Worm (Caenorhabditis elegans) whole organism, L4 larva: Measurements from ENCODE around the gene hum-4.

ENCODE experiments used
- ZK546.5 ChIP-seq, 2 experiments: sonication (generic microtip); optimal IDR thresholded peaks; 2 replicates each; lab custom pipeline; 2017; ENCODE audit warnings: missing biosample characterization in 2 of 2, missing genetic modification characterization in 2 of 2
- ama-1 ChIP-seq: fragments of 150-350 bp; optimal IDR thresholded peaks from 2 replicates; lab custom pipeline; 2014; ENCODE audit warnings: inconsistent platforms, mixed read lengths
- ceh-20 ChIP-seq: fragments of 200-800 bp; sonication (Bioruptor generic); IDR thresholded peaks from 2 replicates; pipeline ENCODE4 v1.3.6; 2022; ENCODE audit warnings: missing genetic modification reagents, missing genetic modification characterization, missing compliant biosample characterization
- ceh-32 ChIP-seq: sonication (generic microtip); optimal IDR thresholded peaks from 2 replicates; lab custom pipeline; 2016; ENCODE audit warnings: mild to moderate bottlenecking, missing genetic modification characterization, missing compliant biosample characterization; ENCODE audit not compliant: poor library complexity
- fos-1 ChIP-seq: fragments of 150-350 bp; optimal IDR thresholded peaks from 2 replicates; lab custom pipeline; 2014; ENCODE audit warnings: missing biosample characterization, missing genetic modification characterization
- lin-1 ChIP-seq: fragments of 200-800 bp; sonication (Bioruptor generic); IDR thresholded peaks from 2 replicates; pipeline ENCODE4 v1.3.6; 2022; ENCODE audit warnings: missing genetic modification reagents, missing genetic modification characterization, missing compliant biosample characterization
- madf-5 ChIP-seq, 2 experiments: fragments of 200-800 bp; sonication (Bioruptor generic); IDR thresholded peaks; 2 replicates each; pipeline ENCODE4 v1.3.6; 2022; ENCODE audit warnings: missing compliant biosample characterization in 2 of 2, missing genetic modification characterization in 2 of 2
- unc-62 ChIP-seq, 3 experiments: fragments of 150-350 bp in 1 of 3; sonication (generic microtip); optimal IDR thresholded peaks in 2 of 3; peaks in 1 of 3; 1 replicate in 1 of 3; 2 replicates in 2 of 3; lab custom pipeline; 2014 to 2017; ENCODE audit warnings: missing biosample characterization in 3 of 3, missing genetic modification characterization in 3 of 3, missing genetic modification reagents in 3 of 3, missing genotype in 1 of 3

DNA sequence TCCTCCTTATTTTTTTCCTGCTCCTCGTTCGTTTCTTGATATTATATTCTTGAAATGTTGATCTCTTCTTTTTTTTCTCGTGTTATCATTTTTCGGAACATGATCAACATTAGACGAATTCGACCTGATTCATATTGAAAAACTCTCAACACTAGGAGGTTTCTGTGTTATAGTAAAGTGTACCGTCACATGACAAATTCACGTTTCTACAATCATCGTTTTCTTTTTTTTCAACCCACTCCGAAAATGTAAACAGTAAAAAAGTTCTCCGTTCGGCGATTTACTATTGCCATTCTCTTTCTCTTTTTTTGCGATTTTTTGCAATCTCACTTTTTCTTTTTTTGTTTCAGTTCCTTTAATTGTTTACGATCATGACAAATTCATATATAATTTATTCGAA is 38.0 kb upstream of the hum-4 start:
- TF ChIP-seq fos-1 (tag; lab: Kevin White, UChicago) = no peak
- TF ChIP-seq ZK546.5 (tag; optimal IDR thresholded peaks at IDR 0.05; lab: Kevin White, UChicago) = no peak
- no peak for TF ChIP-seq madf-5 (GFP tag; IDR thresholded peaks at IDR 0.05; lab: Robert Waterston, UW)
- TF ChIP-seq ceh-32 (tag; lab: Kevin White, UChicago) = no peak
- TF ChIP-seq ceh-20 (GFP tag; lab: Robert Waterston, UW) = no peak
- no peak for TF ChIP-seq lin-1 (GFP tag; lab: Robert Waterston, UW)
- no peak for TF ChIP-seq ama-1 (lab: Kevin White, UChicago)
- no peak for TF ChIP-seq unc-62 (GFP tag; optimal IDR thresholded peaks at IDR 0.05 in 1 of 2; lab: Kevin White, UChicago)
- TF ChIP-seq unc-62 (tag; optimal IDR thresholded peaks at IDR 0.05; lab: Kevin White, UChicago) = no peak
